Worm (Caenorhabditis elegans) whole organism, young adult: Measurements from ENCODE around the gene str-7.

Source experiments
- B0019.2 ChIP-seq: fragments of 200-800 bp; sonication (Bioruptor generic); conservative IDR thresholded peaks from 2 replicates; pipeline ENCODE4 v1.3.6; 2022; ENCODE audit warnings: missing genetic modification reagents, missing genetic modification characterization, missing compliant biosample characterization
- D2030.7 ChIP-seq: fragments of 200-800 bp; sonication (Bioruptor generic); IDR thresholded peaks from 2 replicates; pipeline ENCODE4 v1.3.6; 2022; ENCODE audit warnings: missing genetic modification reagents, missing genetic modification characterization, missing compliant biosample characterization
- F33H1.4 ChIP-seq: fragments of 200-800 bp; sonication (Bioruptor generic); IDR thresholded peaks from 2 replicates; pipeline ENCODE4 v1.3.6; 2022; ENCODE audit warnings: missing genetic modification reagents, missing genetic modification characterization, missing compliant biosample characterization
- F49E8.2 ChIP-seq: sonication (generic microtip); optimal IDR thresholded peaks from 3 replicates; lab custom pipeline; 2017; ENCODE audit warnings: missing genetic modification characterization, mild to moderate bottlenecking, missing compliant biosample characterization, antibody characterized with exemption, moderate library complexity; ENCODE audit not compliant: insufficient read depth
- F55B11.4 ChIP-seq: sonication (generic microtip); optimal IDR thresholded peaks from 2 replicates; lab custom pipeline; 2016; ENCODE audit warnings: missing compliant biosample characterization, missing genetic modification characterization, borderline replicate concordance; ENCODE audit not compliant: insufficient read depth
- F57A8.1 ChIP-seq: fragments of 200-800 bp; sonication (Bioruptor generic); optimal IDR thresholded peaks from 2 replicates; lab custom pipeline; 2018; ENCODE audit warnings: mild to moderate bottlenecking, missing genetic modification characterization, moderate library complexity, missing compliant biosample characterization
- Y53F4B.3 ChIP-seq: fragments of 200-800 bp; sonication (Bioruptor generic); IDR thresholded peaks from 2 replicates; pipeline ENCODE4 v1.3.6; 2022; ENCODE audit warnings: missing genetic modification reagents, missing genetic modification characterization, missing compliant biosample characterization
- Y53G8AR.9 ChIP-seq: fragments of 200-800 bp; sonication (Bioruptor generic); conservative IDR thresholded peaks from 2 replicates; pipeline ENCODE4 v1.3.6; 2022; ENCODE audit warnings: missing genetic modification reagents, missing genetic modification characterization, missing compliant biosample characterization
- Y56A3A.18 ChIP-seq: fragments of 200-800 bp; sonication (Bioruptor generic); IDR thresholded peaks from 2 replicates; pipeline ENCODE4 v1.3.6; 2022; ENCODE audit warnings: missing genetic modification reagents, missing genetic modification characterization, missing compliant biosample characterization
- Y79H2A.3 ChIP-seq: fragments of 200-800 bp; sonication (Bioruptor generic); conservative IDR thresholded peaks from 2 replicates; pipeline ENCODE4 v1.3.6; 2022; ENCODE audit warnings: missing genetic modification reagents, missing genetic modification characterization, missing compliant biosample characterization
- ama-1 ChIP-seq, 3 experiments: fragments of 150-350 bp in 1 of 3; sonication (generic microtip) in 2 of 3; optimal IDR thresholded peaks; 2 replicates each; lab custom pipeline; 2014 to 2018; ENCODE audit warnings: missing biosample characterization in 2 of 3, missing genetic modification characterization in 2 of 3, missing genetic modification reagents in 2 of 3
- attf-3 ChIP-seq: fragments of 200-800 bp; sonication (Bioruptor generic); conservative IDR thresholded peaks from 2 replicates; pipeline ENCODE4 v1.3.6; 2022; ENCODE audit warnings: missing genetic modification reagents, missing genetic modification characterization, missing compliant biosample characterization
- attf-6 ChIP-seq: fragments of 200-800 bp; sonication (Bioruptor generic); IDR thresholded peaks from 2 replicates; pipeline ENCODE4 v1.3.6; 2022; ENCODE audit warnings: missing genetic modification reagents, missing genetic modification characterization, missing compliant biosample characterization
- ccch-3 ChIP-seq: fragments of 200-800 bp; sonication (Bioruptor generic); optimal IDR thresholded peaks from 2 replicates; lab custom pipeline; 2018; ENCODE audit warnings: mild to moderate bottlenecking, missing genetic modification characterization, missing compliant biosample characterization
- ceh-40 ChIP-seq: fragments of 200-800 bp; sonication (Bioruptor generic); IDR thresholded peaks from 2 replicates; pipeline ENCODE4 v1.3.6; 2022; ENCODE audit warnings: missing genetic modification characterization, missing compliant biosample characterization
- chd-7 ChIP-seq: sonication (generic microtip); optimal IDR thresholded peaks from 2 replicates; lab custom pipeline; 2016; ENCODE audit warnings: mild to moderate bottlenecking, missing genetic modification characterization, moderate library complexity, missing compliant biosample characterization
- dox-1 ChIP-seq: fragments of 200-800 bp; sonication (Bioruptor generic); IDR thresholded peaks from 2 replicates; pipeline ENCODE4 v1.3.6; 2022; ENCODE audit warnings: missing genetic modification reagents, missing genetic modification characterization, missing compliant biosample characterization
- dpff-1 ChIP-seq: sonication (generic microtip); optimal IDR thresholded peaks from 2 replicates; lab custom pipeline; 2017; ENCODE audit warnings: mild to moderate bottlenecking, missing genetic modification characterization, missing compliant biosample characterization
- dpl-1 ChIP-seq: fragments of 150-350 bp; optimal IDR thresholded peaks from 2 replicates; lab custom pipeline; 2014; ENCODE audit warnings: missing biosample characterization, missing genetic modification reagents, missing genetic modification characterization
- efl-1 ChIP-seq: fragments of 150-350 bp; optimal IDR thresholded peaks from 2 replicates; lab custom pipeline; 2014; ENCODE audit warnings: missing biosample characterization, missing genetic modification reagents, missing genetic modification characterization
- egl-44 ChIP-seq: fragments of 200-800 bp; sonication (Bioruptor generic); IDR thresholded peaks from 2 replicates; pipeline ENCODE4 v1.3.6; 2022; ENCODE audit warnings: missing genetic modification reagents, missing genetic modification characterization, missing compliant biosample characterization
- ets-4 ChIP-seq: fragments of 200-800 bp; sonication (Bioruptor generic); optimal IDR thresholded peaks from 2 replicates; lab custom pipeline; 2018; ENCODE audit warnings: mild to moderate bottlenecking, missing genetic modification characterization, missing compliant biosample characterization
- hmg-1.2 ChIP-seq: fragments of 200-800 bp; sonication (Bioruptor generic); IDR thresholded peaks from 2 replicates; pipeline ENCODE4 v1.3.6; 2022; ENCODE audit warnings: missing genetic modification reagents, missing genetic modification characterization, missing compliant biosample characterization
- hmg-20 ChIP-seq: fragments of 200-800 bp; sonication (Bioruptor generic); IDR thresholded peaks from 2 replicates; pipeline ENCODE4 v1.3.6; 2022; ENCODE audit warnings: missing genetic modification reagents, missing genetic modification characterization, missing compliant biosample characterization
- lag-1 ChIP-seq: fragments of 200-800 bp; sonication (Bioruptor generic); IDR thresholded peaks from 2 replicates; pipeline ENCODE4 v1.3.6; 2022; ENCODE audit warnings: missing genetic modification reagents, missing genetic modification characterization, missing compliant biosample characterization
- lsl-1 ChIP-seq: fragments of 200-800 bp; sonication (Bioruptor generic); optimal IDR thresholded peaks from 2 replicates; lab custom pipeline; 2018; ENCODE audit warnings: mild to moderate bottlenecking, missing genetic modification characterization, moderate library complexity, missing compliant biosample characterization
- madf-6 ChIP-seq: fragments of 200-800 bp; sonication (Bioruptor generic); IDR thresholded peaks from 2 replicates; pipeline ENCODE4 v1.3.6; 2022; ENCODE audit warnings: missing genetic modification reagents, missing genetic modification characterization, missing compliant biosample characterization
- madf-8 ChIP-seq: fragments of 200-800 bp; sonication (Bioruptor generic); conservative IDR thresholded peaks from 2 replicates; pipeline ENCODE4 v1.3.6; 2022; ENCODE audit warnings: missing genetic modification reagents, missing genetic modification characterization, missing compliant biosample characterization
- mes-4 ChIP-seq: sonication (generic microtip); optimal IDR thresholded peaks from 2 replicates; lab custom pipeline; 2016; ENCODE audit warnings: missing genotype, missing genetic modification characterization, missing compliant biosample characterization
- nfya-2 ChIP-seq: fragments of 200-800 bp; sonication (Bioruptor generic); IDR thresholded peaks from 2 replicates; pipeline ENCODE4 v1.3.6; 2022; ENCODE audit warnings: missing genetic modification reagents, missing genetic modification characterization, missing compliant biosample characterization
- nfyb-1 ChIP-seq: fragments of 200-800 bp; sonication (Bioruptor generic); IDR thresholded peaks from 2 replicates; pipeline ENCODE4 v1.3.6; 2022; ENCODE audit warnings: missing genetic modification reagents, missing genetic modification characterization, missing compliant biosample characterization
- nhr-120 ChIP-seq: fragments of 200-800 bp; sonication (Bioruptor generic); IDR thresholded peaks from 2 replicates; pipeline ENCODE4 v1.3.6; 2022; ENCODE audit warnings: missing genetic modification characterization, missing compliant biosample characterization
- nhr-27 ChIP-seq: fragments of 200-800 bp; sonication (Bioruptor generic); optimal IDR thresholded peaks from 2 replicates; lab custom pipeline; 2018; ENCODE audit warnings: mild to moderate bottlenecking, missing genetic modification characterization, moderate library complexity, missing compliant biosample characterization
- rec-8 ChIP-seq, 2 experiments: sonication (generic microtip); optimal IDR thresholded peaks; 2 replicates each; lab custom pipeline; 2016; ENCODE audit warnings: mild to moderate bottlenecking in 2 of 2, missing genetic modification characterization in 2 of 2, missing genetic modification reagents in 2 of 2, missing genotype in 2 of 2, missing biosample characterization in 1 of 2, missing compliant biosample characterization in 1 of 2, moderate library complexity in 1 of 2
- rpc-1 ChIP-seq, 2 experiments: fragments of 150-350 bp in 1 of 2; sonication (generic microtip) in 1 of 2; optimal IDR thresholded peaks; 2 replicates each; lab custom pipeline; 2014 to 2018; ENCODE audit warnings: missing biosample characterization in 1 of 2, missing genetic modification characterization in 1 of 2, missing genetic modification reagents in 1 of 2, missing genotype in 1 of 2
- snpc-1.1 ChIP-seq: sonication (generic microtip); optimal IDR thresholded peaks from 2 replicates; lab custom pipeline; 2017; ENCODE audit warnings: missing genetic modification characterization, mild to moderate bottlenecking, missing compliant biosample characterization, antibody characterized with exemption, moderate library complexity, missing genotype, missing genetic modification reagents; ENCODE audit not compliant: insufficient read depth
- snpc-3.4 ChIP-seq: sonication (generic microtip); optimal IDR thresholded peaks from 2 replicates; lab custom pipeline; 2017; ENCODE audit warnings: missing genetic modification characterization, mild to moderate bottlenecking, missing compliant biosample characterization, antibody characterized with exemption, moderate library complexity, missing genotype, missing genetic modification reagents
- tbp1 ChIP-seq: fragments of 200-800 bp; sonication (Bioruptor generic); optimal IDR thresholded peaks from 2 replicates; lab custom pipeline; 2018; ENCODE audit warnings: mild to moderate bottlenecking, missing genetic modification characterization, missing compliant biosample characterization
- tbx-9 ChIP-seq: sonication (generic microtip); optimal IDR thresholded peaks from 2 replicates; lab custom pipeline; 2016; ENCODE audit warnings: borderline replicate concordance, missing genetic modification characterization, inconsistent platforms, missing compliant biosample characterization
- unc-130 ChIP-seq: sonication (generic microtip); optimal IDR thresholded peaks from 2 replicates; lab custom pipeline; 2016; ENCODE audit warnings: missing genetic modification reagents, missing genetic modification characterization, missing compliant biosample characterization
- xnd-1 ChIP-seq: sonication (generic microtip); optimal IDR thresholded peaks from 2 replicates; lab custom pipeline; 2016; ENCODE audit warnings: missing genotype, missing genetic modification reagents, missing genetic modification characterization, missing compliant biosample characterization
- ztf-18 ChIP-seq: sonication (generic microtip); optimal IDR thresholded peaks from 2 replicates; lab custom pipeline; 2016; ENCODE audit warnings: missing genotype, mild to moderate bottlenecking, missing genetic modification characterization, missing compliant biosample characterization
- ztf-28 ChIP-seq: fragments of 200-800 bp; sonication (Bioruptor generic); IDR thresholded peaks from 2 replicates; pipeline ENCODE4 v1.3.6; 2022; ENCODE audit warnings: missing genetic modification reagents, missing genetic modification characterization, missing compliant biosample characterization

Gene str-7

ce11 chrV:16060135-16060534 is 39.2 kb downstream of the str-7 start, which contains the start of gene F14H3.15:
Gene F14H3.15 (minus strand): TSS chrV:16060235.
- TF ChIP-seq lag-1 (GFP tag; lab: Robert Waterston, UW) (no peak), Y79H2A.3 (no peak), ceh-40 (GFP tag; lab: Robert Waterston, UW) (no peak), tbx-9 (tag; lab: Kevin White, UChicago) (no peak), nhr-27 (tag; lab: Kevin White, UChicago) (no peak), chd-7 (tag; lab: Kevin White, UChicago) (no peak), attf-3 (GFP tag; lab: Robert Waterston, UW) (no peak), madf-6 (no peak), nfya-2 (GFP tag; lab: Robert Waterston, UW) (no peak), hmg-1.2 (GFP tag; lab: Robert Waterston, UW) (no peak), F55B11.4 (tag; lab: Kevin White, UChicago) (no peak), nhr-120 (GFP tag; lab: Robert Waterston, UW) (no peak), Y53F4B.3 (no peak), dox-1 (no peak), rpc-1 (optimal IDR thresholded peaks at IDR 0.05; lab: Kevin White, UChicago) (no peak), rpc-1 (tag; optimal IDR thresholded peaks at IDR 0.05; lab: Kevin White, UChicago) (no peak), lsl-1 (GFP tag; lab: Kevin White, UChicago) (no peak), F57A8.1 (GFP tag; lab: Kevin White, UChicago) (no peak), mes-4 (tag; lab: Kevin White, UChicago) (no peak), Y53G8AR.9 (GFP tag; lab: Robert Waterston, UW) (no peak), egl-44 (GFP tag; lab: Robert Waterston, UW) (no peak)

- peak; percentile 44 for TF ChIP-seq xnd-1 (tag; lab: Kevin White, UChicago)
- peak; percentile 75 for TF ChIP-seq madf-8 (GFP tag; lab: Robert Waterston, UW)
- peak; percentile 69 for TF ChIP-seq dpl-1 (GFP tag; lab: Kevin White, UChicago)
- peak; percentile 86 for TF ChIP-seq madf-6
- peak; percentile 86 for TF ChIP-seq efl-1 (GFP tag; lab: Kevin White, UChicago)
- TF ChIP-seq hmg-20 (GFP tag; lab: Robert Waterston, UW) = no peak
- TF ChIP-seq Y56A3A.18 (GFP tag; lab: Robert Waterston, UW) = no peak
- no peak for TF ChIP-seq attf-3 (GFP tag; lab: Robert Waterston, UW)
- peak; percentile 20; the same call in 1 of the 2 replicates for TF ChIP-seq D2030.7 (GFP tag; lab: Robert Waterston, UW)
- TF ChIP-seq ztf-28 (GFP tag; lab: Robert Waterston, UW) = no peak
- TF ChIP-seq, all 124 proteins: peak for 6
Measured at ce11 chrV:16058872-16059271, 40.5 kb downstream of the str-7 start, which contains the start of gene F14H3.6. Gene F14H3.6 (minus strand): TSS chrV:16058893.

ce11 chrV:16057010-16057463 is 42.3 kb downstream of the str-7 start, which contains the start of gene F14H3.5:
Gene F14H3.5 (minus strand): TSS chrV:16057060.
- 0 out of 2 replicates have a peak, but pooled peaks have one; percentile 26 for TF ChIP-seq Y79H2A.3
- no peak for TF ChIP-seq ccch-3 (GFP tag; lab: Kevin White, UChicago)
- TF ChIP-seq snpc-1.1 (tag; lab: Kevin White, UChicago) = no peak
- TF ChIP-seq attf-6 = 0 out of 2 replicates have a peak, but pooled peaks have one; percentile 7
- TF ChIP-seq madf-8 (GFP tag; lab: Robert Waterston, UW) = 0 out of 2 replicates have a peak, but pooled peaks have one; percentile 26
- TF ChIP-seq F49E8.2 (tag; lab: Kevin White, UChicago) = no peak
- TF ChIP-seq unc-130 (GFP tag; lab: Kevin White, UChicago) = no peak
- TF ChIP-seq F57A8.1 (GFP tag; lab: Kevin White, UChicago) = no peak
- no peak for TF ChIP-seq dpff-1 (tag; lab: Kevin White, UChicago)
- TF ChIP-seq F33H1.4 (GFP tag; lab: Robert Waterston, UW) = no peak
- no peak for TF ChIP-seq tbp1 (GFP tag; lab: Kevin White, UChicago)
- no peak for TF ChIP-seq rec-8 (tag; optimal IDR thresholded peaks at IDR 0.05; lab: Kevin White, UChicago)
- no peak for TF ChIP-seq B0019.2
- peak; percentile 46 for TF ChIP-seq dpl-1 (GFP tag; lab: Kevin White, UChicago)
- TF ChIP-seq ets-4 (GFP tag; lab: Kevin White, UChicago) = no peak
- no peak for TF ChIP-seq nfyb-1
- TF ChIP-seq efl-1 (GFP tag; lab: Kevin White, UChicago) = peak; percentile 69
- peak; percentile 71 for TF ChIP-seq madf-6
- no peak for TF ChIP-seq chd-7 (tag; lab: Kevin White, UChicago)
- TF ChIP-seq snpc-3.4 = peak; percentile 38
- no peak for TF ChIP-seq ztf-18 (tag; lab: Kevin White, UChicago)
- no peak for TF ChIP-seq ama-1 (optimal IDR thresholded peaks at IDR 0.05; lab: Kevin White, UChicago)
- TF ChIP-seq ama-1 (GFP tag; optimal IDR thresholded peaks at IDR 0.05; lab: Kevin White, UChicago) = no peak
